Worm (Caenorhabditis elegans) whole organism, mixed stage, embryonic: Measurements from ENCODE around the gene F54D8.6.

Source experiments
- ceh-43 ChIP-seq: fragments of 200-800 bp; sonication (Bioruptor generic); optimal IDR thresholded peaks from 2 replicates; lab custom pipeline; 2018; ENCODE audit warnings: mild to moderate bottlenecking, missing genetic modification characterization, moderate library complexity, missing compliant biosample characterization
- lsy-2 ChIP-seq: fragments of 150-350 bp; optimal IDR thresholded peaks from 2 replicates; lab custom pipeline; 2014; ENCODE audit warnings: missing biosample characterization, missing genetic modification characterization
- nhr-12 ChIP-seq: fragments of 150-350 bp; optimal IDR thresholded peaks from 2 replicates; lab custom pipeline; 2014; ENCODE audit warnings: missing biosample characterization, missing genetic modification characterization
- nhr-237 ChIP-seq: fragments of 150-350 bp; optimal IDR thresholded peaks from 2 replicates; lab custom pipeline; 2014; ENCODE audit warnings: missing biosample characterization, missing genetic modification characterization
- nhr-28 ChIP-seq: fragments of 150-350 bp; optimal IDR thresholded peaks from 2 replicates; lab custom pipeline; 2014; ENCODE audit warnings: missing biosample characterization, missing genetic modification characterization
- nhr-76 ChIP-seq: sonication (generic microtip); optimal IDR thresholded peaks from 2 replicates; lab custom pipeline; 2017; ENCODE audit warnings: missing biosample characterization, missing genetic modification characterization

- TF ChIP-seq nhr-28 (tag; lab: Kevin White, UChicago) (no peak), nhr-237 (no peak), nhr-12 (tag; lab: Kevin White, UChicago) (no peak), lsy-2 (tag; lab: Kevin White, UChicago) (no peak), nhr-76 (no peak), ceh-43 (GFP tag; lab: Kevin White, UChicago) (no peak)
Measured at ce11 chrIII:5138940-5139533, 36.3 kb downstream of the F54D8.6 start.
